Worm (Caenorhabditis elegans): ENCODE data around the gene asp-12.

ce11 chrV:8300935-8301535 lies 32.0 kb downstream of the asp-12 start, which contains the start of gene W02D7.6:
- no peak for TF ChIP-seq ztf-4 (tag; optimal IDR thresholded peaks at IDR 0.05)
- no peak for TF ChIP-seq hpl-2 (GFP tag; optimal IDR thresholded peaks at IDR 0.05)
- TF ChIP-seq ceh-88 (GFP tag; IDR thresholded peaks at IDR 0.05): no peak
- TF ChIP-seq unc-86 (tag; optimal IDR thresholded peaks at IDR 0.05): no peak
- no peak for TF ChIP-seq nhr-237 (tag; optimal IDR thresholded peaks at IDR 0.05)
- TF ChIP-seq nhr-20 (tag; optimal IDR thresholded peaks at IDR 0.05): no peak
- TF ChIP-seq rnt-1 (tag; optimal IDR thresholded peaks at IDR 0.05): no peak
- TF ChIP-seq nhr-77 (tag; optimal IDR thresholded peaks at IDR 0.05): no peak
- TF ChIP-seq pqm-1 (tag; optimal IDR thresholded peaks at IDR 0.05): no peak
- TF ChIP-seq tbx-2 (tag; optimal IDR thresholded peaks at IDR 0.05): no peak
- no peak for TF ChIP-seq ces-1 (GFP tag; optimal IDR thresholded peaks at IDR 0.05)
- TF ChIP-seq unc-62 (GFP tag; optimal IDR thresholded peaks at IDR 0.05): no peak
